Fruit fly (Drosophila melanogaster): ENCODE measurements around the gene CG8112.

CG8112 gene

dm6 chr3R:8718898-8719297, 6.2 kb downstream of the CG8112 start, which contains the start of gene CG11760:
Gene CG11760 (plus strand): TSS chr3R:8719198.
- no peak for TF ChIP-seq noc (tag; optimal IDR thresholded peaks at IDR 0.05)

dm6 chr3R:8721071-8721470, 8.3 kb downstream of the CG8112 start, which contains the start of gene CG8136:
Gene CG8136 (plus strand): TSS chr3R:8721371.
- no peak for TF ChIP-seq noc (tag; optimal IDR thresholded peaks at IDR 0.05)

- no peak for TF ChIP-seq noc (tag; optimal IDR thresholded peaks at IDR 0.05)
Observed at dm6 chr3R:8722962-8723548, 10.3 kb downstream of the CG8112 start, which contains the start of gene nom. Gene nom (plus strand): TSS chr3R:8723174.

- no peak for TF ChIP-seq noc (tag; optimal IDR thresholded peaks at IDR 0.05)
Observed at dm6 chr3R:8725179-8725578, 12.4 kb downstream of the CG8112 start, which contains the start of gene ouib. Gene ouib (plus strand): TSS chr3R:8725479.

- no peak for TF ChIP-seq noc (tag; optimal IDR thresholded peaks at IDR 0.05)
Observed at dm6 chr3R:8726632-8727031, 13.9 kb downstream of the CG8112 start, which contains the start of gene CG8159. Gene CG8159 (plus strand): TSS chr3R:8726854.

- TF ChIP-seq noc (tag; optimal IDR thresholded peaks at IDR 0.05): no peak
Observed at dm6 chr3R:8729542-8729941, 16.8 kb downstream of the CG8112 start, which contains the start of gene ranshi. Gene ranshi (minus strand): TSS chr3R:8729693.

dm6 chr3R:8731597-8732263, 19.0 kb downstream of the CG8112 start, which contains the start of the genes M1BP and CG8202:
Gene M1BP (minus strand): TSS chr3R:8731698.
Gene CG8202 (plus strand): TSS chr3R:8732091.
- peak; percentile 93 for TF ChIP-seq noc (tag; optimal IDR thresholded peaks at IDR 0.05)

dm6 chr3R:8739161-8739783, 26.5 kb downstream of the CG8112 start:
- TF ChIP-seq noc (tag; optimal IDR thresholded peaks at IDR 0.05): no peak

dm6 chr3R:8740118-8740517, 27.4 kb downstream of the CG8112 start:
- TF ChIP-seq noc (tag; optimal IDR thresholded peaks at IDR 0.05): no peak

- TF ChIP-seq noc (tag; optimal IDR thresholded peaks at IDR 0.05): no peak
Observed at dm6 chr3R:8741248-8741647, 28.5 kb downstream of the CG8112 start.

dm6 chr3R:8741941-8742340, 29.2 kb downstream of the CG8112 start:
- TF ChIP-seq noc (tag; optimal IDR thresholded peaks at IDR 0.05): no peak

- TF ChIP-seq noc (tag; optimal IDR thresholded peaks at IDR 0.05): no peak
Observed at dm6 chr3R:8742661-8743060, 29.9 kb downstream of the CG8112 start.

- TF ChIP-seq noc (tag; optimal IDR thresholded peaks at IDR 0.05): peak; percentile 51
Observed at dm6 chr3R:8744198-8744597, 31.5 kb downstream of the CG8112 start.

- no peak for TF ChIP-seq noc (tag; optimal IDR thresholded peaks at IDR 0.05)
Observed at dm6 chr3R:8746354-8746753, 33.6 kb downstream of the CG8112 start.

dm6 chr3R:8747134-8747870, 34.6 kb downstream of the CG8112 start, which contains the start of the genes CG9801 and Nasp:
Gene CG9801 (minus strand): TSS chr3R:8747675.
Gene Nasp (plus strand): TSS chr3R:8747798.
- TF ChIP-seq noc (tag; optimal IDR thresholded peaks at IDR 0.05): no peak

Measured in whole organism, larva.